Worm (Caenorhabditis elegans): ENCODE results near the gene ddi-1.

DNA sequence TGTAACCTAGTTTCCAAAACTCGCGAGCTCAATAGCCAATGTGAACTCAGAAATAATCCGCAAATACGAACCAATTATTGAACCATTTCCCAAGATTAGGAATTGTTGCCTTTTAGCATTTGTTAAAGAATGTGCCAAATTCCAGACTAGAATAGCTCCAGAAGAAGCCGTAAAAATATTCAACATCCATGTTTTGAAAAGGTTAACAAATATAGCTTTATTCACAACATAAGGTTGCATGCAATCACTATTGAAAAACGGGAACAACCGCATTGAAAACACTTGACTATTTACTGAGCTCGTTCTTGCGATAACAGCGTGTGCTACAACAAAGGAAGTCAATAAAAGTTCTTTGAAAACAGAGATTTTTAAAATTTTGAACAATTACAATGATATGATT, 3.9 kb downstream of the ddi-1 start:
- no peak for TF ChIP-seq nhr-237 (tag; optimal IDR thresholded peaks at IDR 0.05)
- no peak for TF ChIP-seq mdl-1 (tag; optimal IDR thresholded peaks at IDR 0.05)
- TF ChIP-seq ZK546.5 (tag; optimal IDR thresholded peaks at IDR 0.05): no peak
- no peak for TF ChIP-seq blmp-1 (tag; optimal IDR thresholded peaks at IDR 0.05; ENCODE audit: insufficient read depth)
- TF ChIP-seq unc-39 (tag; optimal IDR thresholded peaks at IDR 0.05): no peak
- TF ChIP-seq snpc-4 (tag; optimal IDR thresholded peaks at IDR 0.05): no peak
- no peak for TF ChIP-seq nhr-77 (tag; optimal IDR thresholded peaks at IDR 0.05)
- no peak for TF ChIP-seq nhr-11 (tag; optimal IDR thresholded peaks at IDR 0.05)
- no peak for TF ChIP-seq aly-2 (tag; optimal IDR thresholded peaks at IDR 0.05)
- no peak for TF ChIP-seq nhr-10 (tag; optimal IDR thresholded peaks at IDR 0.05)
- no peak for TF ChIP-seq nhr-12 (tag; optimal IDR thresholded peaks at IDR 0.05)
- TF ChIP-seq unc-62 (GFP tag; optimal IDR thresholded peaks at IDR 0.05): no peak
- TF ChIP-seq ztf-11 (tag; optimal IDR thresholded peaks at IDR 0.05): no peak
- no peak for TF ChIP-seq mab-5 (tag; optimal IDR thresholded peaks at IDR 0.05)
